Worm (Caenorhabditis elegans) whole organism, young adult: ENCODE data around the gene epg-7.
A peak's percentile ranks its signal among the peaks of the same experiment; 100 is the strongest.

ENCODE experiments used
- C06A6.2 ChIP-seq: fragments of 200-800 bp; sonication (Bioruptor generic); conservative IDR thresholded peaks from 2 replicates; pipeline ENCODE4 v1.3.6; 2022; ENCODE audit warnings: missing genetic modification characterization, missing compliant biosample characterization
- F52B5.7 ChIP-seq: sonication (generic microtip); optimal IDR thresholded peaks from 2 replicates; lab custom pipeline; 2016; ENCODE audit warnings: mild to moderate bottlenecking, missing genetic modification characterization, missing compliant biosample characterization
- T07F8.4 ChIP-seq: sonication (generic microtip); optimal IDR thresholded peaks from 2 replicates; lab custom pipeline; 2016; ENCODE audit warnings: mild to moderate bottlenecking, missing genetic modification characterization, moderate library complexity, missing compliant biosample characterization
- ZK185.1 ChIP-seq: sonication (generic microtip); optimal IDR thresholded peaks from 2 replicates; lab custom pipeline; 2016; ENCODE audit warnings: mild to moderate bottlenecking, missing genetic modification characterization, missing compliant biosample characterization; ENCODE audit not compliant: poor library complexity, severe bottlenecking
- akir-1 ChIP-seq: fragments of 200-800 bp; sonication (Bioruptor generic); optimal IDR thresholded peaks from 2 replicates; lab custom pipeline; 2018; ENCODE audit warnings: mild to moderate bottlenecking, missing genetic modification characterization, moderate library complexity, missing compliant biosample characterization
- aptf-2 ChIP-seq: fragments of 200-800 bp; sonication (Bioruptor generic); conservative IDR thresholded peaks from 2 replicates; pipeline ENCODE4 v1.3.6; 2022; ENCODE audit warnings: missing genetic modification reagents, missing genetic modification characterization, missing compliant biosample characterization
- athp-1 ChIP-seq: sonication (generic microtip); optimal IDR thresholded peaks from 2 replicates; lab custom pipeline; 2017; ENCODE audit warnings: mild to moderate bottlenecking, missing genetic modification characterization, missing compliant biosample characterization
- bed-2 ChIP-seq: fragments of 200-800 bp; sonication (Bioruptor generic); IDR thresholded peaks from 2 replicates; pipeline ENCODE4 v1.3.6; 2022; ENCODE audit warnings: missing genetic modification reagents, missing genetic modification characterization, missing compliant biosample characterization
- ccch-3 ChIP-seq: fragments of 200-800 bp; sonication (Bioruptor generic); optimal IDR thresholded peaks from 2 replicates; lab custom pipeline; 2018; ENCODE audit warnings: mild to moderate bottlenecking, missing genetic modification characterization, missing compliant biosample characterization
- cebp-1 ChIP-seq, 2 experiments: fragments of 200-800 bp in 1 of 2; sonication (Bioruptor generic) in 1 of 2; sonication (generic microtip) in 1 of 2; IDR thresholded peaks in 1 of 2; optimal IDR thresholded peaks in 1 of 2; 2 replicates each; pipeline versions ENCODE4 v1.3.6 to Lab custom; 2017 to 2022; ENCODE audit warnings: missing compliant biosample characterization in 2 of 2, missing genetic modification characterization in 2 of 2, mild to moderate bottlenecking in 1 of 2, missing genetic modification reagents in 1 of 2, moderate library complexity in 1 of 2
- ceh-58 ChIP-seq: fragments of 200-800 bp; sonication (Bioruptor generic); IDR thresholded peaks from 2 replicates; pipeline ENCODE4 v1.3.6; 2022; ENCODE audit warnings: missing genetic modification characterization, missing compliant biosample characterization
- ceh-79 ChIP-seq: sonication (generic microtip); optimal IDR thresholded peaks from 2 replicates; lab custom pipeline; 2017; ENCODE audit warnings: mild to moderate bottlenecking, missing genetic modification characterization, missing compliant biosample characterization
- ceh-91 ChIP-seq: fragments of 200-800 bp; sonication (Bioruptor generic); IDR thresholded peaks from 2 replicates; pipeline ENCODE4 v1.3.6; 2022; ENCODE audit warnings: missing genetic modification reagents, missing genetic modification characterization, missing compliant biosample characterization
- dox-1 ChIP-seq: fragments of 200-800 bp; sonication (Bioruptor generic); IDR thresholded peaks from 2 replicates; pipeline ENCODE4 v1.3.6; 2022; ENCODE audit warnings: missing genetic modification reagents, missing genetic modification characterization, missing compliant biosample characterization
- dpff-1 ChIP-seq: sonication (generic microtip); optimal IDR thresholded peaks from 2 replicates; lab custom pipeline; 2017; ENCODE audit warnings: mild to moderate bottlenecking, missing genetic modification characterization, missing compliant biosample characterization
- egl-18 ChIP-seq: fragments of 200-800 bp; sonication (Bioruptor generic); IDR thresholded peaks from 2 replicates; pipeline ENCODE4 v1.3.6; 2022; ENCODE audit warnings: missing genetic modification reagents, missing genetic modification characterization, missing compliant biosample characterization
- ets-4 ChIP-seq: fragments of 200-800 bp; sonication (Bioruptor generic); optimal IDR thresholded peaks from 2 replicates; lab custom pipeline; 2018; ENCODE audit warnings: mild to moderate bottlenecking, missing genetic modification characterization, missing compliant biosample characterization
- gei-17 ChIP-seq: fragments of 200-800 bp; sonication (Bioruptor generic); optimal IDR thresholded peaks from 2 replicates; lab custom pipeline; 2018; ENCODE audit warnings: mild to moderate bottlenecking, missing genetic modification characterization, missing compliant biosample characterization
- hlh-26 ChIP-seq: fragments of 200-800 bp; sonication (Bioruptor generic); conservative IDR thresholded peaks from 2 replicates; pipeline ENCODE4 v1.3.6; 2022; ENCODE audit warnings: missing genetic modification reagents, missing genetic modification characterization, missing compliant biosample characterization
- hmg-20 ChIP-seq: fragments of 200-800 bp; sonication (Bioruptor generic); IDR thresholded peaks from 2 replicates; pipeline ENCODE4 v1.3.6; 2022; ENCODE audit warnings: missing genetic modification reagents, missing genetic modification characterization, missing compliant biosample characterization
- let-607 ChIP-seq, 2 experiments: fragments of 200-800 bp in 1 of 2; sonication (Bioruptor generic) in 1 of 2; sonication (generic microtip) in 1 of 2; optimal IDR thresholded peaks; 2 replicates each; lab custom pipeline; 2016 to 2018; ENCODE audit warnings: mild to moderate bottlenecking in 2 of 2, missing compliant biosample characterization in 2 of 2, missing genetic modification characterization in 2 of 2, moderate library complexity in 2 of 2, missing genotype in 1 of 2
- madf-10 ChIP-seq: sonication (generic microtip); optimal IDR thresholded peaks from 2 replicates; lab custom pipeline; 2016; ENCODE audit warnings: mild to moderate bottlenecking, missing genetic modification characterization, missing compliant biosample characterization
- madf-8 ChIP-seq: fragments of 200-800 bp; sonication (Bioruptor generic); conservative IDR thresholded peaks from 2 replicates; pipeline ENCODE4 v1.3.6; 2022; ENCODE audit warnings: missing genetic modification reagents, missing genetic modification characterization, missing compliant biosample characterization
- mel-28 ChIP-seq: sonication (generic microtip); optimal IDR thresholded peaks from 2 replicates; lab custom pipeline; 2016; ENCODE audit warnings: borderline replicate concordance, mild to moderate bottlenecking, missing genetic modification characterization, missing compliant biosample characterization
- mes-4 ChIP-seq: sonication (generic microtip); optimal IDR thresholded peaks from 2 replicates; lab custom pipeline; 2016; ENCODE audit warnings: missing genotype, missing genetic modification characterization, missing compliant biosample characterization
- nhr-120 ChIP-seq: fragments of 200-800 bp; sonication (Bioruptor generic); IDR thresholded peaks from 2 replicates; pipeline ENCODE4 v1.3.6; 2022; ENCODE audit warnings: missing genetic modification characterization, missing compliant biosample characterization
- nhr-80 ChIP-seq: sonication (generic microtip); optimal IDR thresholded peaks from 2 replicates; lab custom pipeline; 2016; ENCODE audit warnings: missing genetic modification characterization, missing compliant biosample characterization
- nhr-90 ChIP-seq: sonication (generic microtip); optimal IDR thresholded peaks from 2 replicates; lab custom pipeline; 2016; ENCODE audit warnings: missing genotype, mild to moderate bottlenecking, missing genetic modification characterization, missing compliant biosample characterization
- rpc-1 ChIP-seq, 2 experiments: fragments of 150-350 bp in 1 of 2; sonication (generic microtip) in 1 of 2; optimal IDR thresholded peaks; 2 replicates each; lab custom pipeline; 2014 to 2018; ENCODE audit warnings: missing biosample characterization in 1 of 2, missing genetic modification characterization in 1 of 2, missing genetic modification reagents in 1 of 2, missing genotype in 1 of 2
- snpc-1.3 ChIP-seq: sonication (generic microtip); optimal IDR thresholded peaks from 2 replicates; lab custom pipeline; 2017; ENCODE audit warnings: missing genetic modification characterization, mild to moderate bottlenecking, missing compliant biosample characterization, antibody characterized with exemption, moderate library complexity, missing genotype, missing genetic modification reagents; ENCODE audit not compliant: insufficient read depth
- snpc-3.4 ChIP-seq: sonication (generic microtip); optimal IDR thresholded peaks from 2 replicates; lab custom pipeline; 2017; ENCODE audit warnings: missing genetic modification characterization, mild to moderate bottlenecking, missing compliant biosample characterization, antibody characterized with exemption, moderate library complexity, missing genotype, missing genetic modification reagents
- snpc-4 ChIP-seq, 5 experiments: fragments of 150-350 bp in 1 of 5; sonication (generic microtip) in 4 of 5; optimal IDR thresholded peaks; 2 replicates each; lab custom pipeline; 2014 to 2018; ENCODE audit warnings: missing genetic modification characterization in 5 of 5, missing biosample characterization in 3 of 5, antibody characterized with exemption in 2 of 5, mild to moderate bottlenecking in 2 of 5, missing compliant biosample characterization in 2 of 5, missing genotype in 2 of 5, moderate library complexity in 2 of 5, missing genetic modification reagents in 1 of 5
- tbp1 ChIP-seq: fragments of 200-800 bp; sonication (Bioruptor generic); optimal IDR thresholded peaks from 2 replicates; lab custom pipeline; 2018; ENCODE audit warnings: mild to moderate bottlenecking, missing genetic modification characterization, missing compliant biosample characterization
- tbx-9 ChIP-seq: sonication (generic microtip); optimal IDR thresholded peaks from 2 replicates; lab custom pipeline; 2016; ENCODE audit warnings: borderline replicate concordance, missing genetic modification characterization, inconsistent platforms, missing compliant biosample characterization
- tlf-1 ChIP-seq: fragments of 200-800 bp; sonication (Bioruptor generic); optimal IDR thresholded peaks from 2 replicates; lab custom pipeline; 2018; ENCODE audit warnings: mild to moderate bottlenecking, missing genetic modification characterization, missing compliant biosample characterization
- unc-130 ChIP-seq: sonication (generic microtip); optimal IDR thresholded peaks from 2 replicates; lab custom pipeline; 2016; ENCODE audit warnings: missing genetic modification reagents, missing genetic modification characterization, missing compliant biosample characterization
- unc-62 ChIP-seq: fragments of 150-350 bp; optimal IDR thresholded peaks from 2 replicates; lab custom pipeline; 2014; ENCODE audit warnings: missing biosample characterization, missing genetic modification reagents, missing genetic modification characterization
- ztf-22 ChIP-seq: fragments of 200-800 bp; sonication (Bioruptor generic); optimal IDR thresholded peaks from 2 replicates; lab custom pipeline; 2018; ENCODE audit warnings: mild to moderate bottlenecking, missing genetic modification characterization, moderate library complexity, missing compliant biosample characterization
- ztf-25 ChIP-seq: fragments of 200-800 bp; sonication (Bioruptor generic); IDR thresholded peaks from 2 replicates; pipeline ENCODE4 v1.3.6; 2022; ENCODE audit warnings: missing genetic modification reagents, missing genetic modification characterization, missing compliant biosample characterization
- ztf-28 ChIP-seq: fragments of 200-800 bp; sonication (Bioruptor generic); IDR thresholded peaks from 2 replicates; pipeline ENCODE4 v1.3.6; 2022; ENCODE audit warnings: missing genetic modification reagents, missing genetic modification characterization, missing compliant biosample characterization

epg-7 gene

ce11 chrX:7318639-7319038 is 15.9 kb upstream of the epg-7 start, which contains the start of gene spp-4:
Gene spp-4, minus strand, starts transcription at chrX:7318756.
- no peak for TF ChIP-seq bed-2 (GFP tag; lab: Robert Waterston, UW)
- no peak for TF ChIP-seq aptf-2 (GFP tag; lab: Robert Waterston, UW)
- no peak for TF ChIP-seq ztf-28 (GFP tag; lab: Robert Waterston, UW)
- no peak for TF ChIP-seq tbx-9 (tag; lab: Kevin White, UChicago)
- no peak for TF ChIP-seq gei-17
- TF ChIP-seq egl-18 (GFP tag; lab: Robert Waterston, UW) = no peak
- TF ChIP-seq ceh-91 (GFP tag; lab: Robert Waterston, UW) = no peak
- TF ChIP-seq tbp1 (GFP tag; lab: Kevin White, UChicago) = no peak
- TF ChIP-seq hmg-20 (GFP tag; lab: Robert Waterston, UW) = no peak
- TF ChIP-seq snpc-4 (GFP tag; optimal IDR thresholded peaks at IDR 0.05; lab: Kevin White, UChicago) = no peak
- TF ChIP-seq snpc-4 (tag; optimal IDR thresholded peaks at IDR 0.05; lab: Kevin White, UChicago) = no peak
- no peak for TF ChIP-seq T07F8.4
- TF ChIP-seq tlf-1 (GFP tag; lab: Kevin White, UChicago) = no peak
- no peak for TF ChIP-seq snpc-1.3 (tag; lab: Kevin White, UChicago)
- no peak for TF ChIP-seq C06A6.2 (GFP tag; lab: Robert Waterston, UW)
- no peak for TF ChIP-seq snpc-3.4 (tag; lab: Kevin White, UChicago)
- no peak for TF ChIP-seq unc-130
- TF ChIP-seq nhr-120 (GFP tag; lab: Robert Waterston, UW) = no peak
- TF ChIP-seq F52B5.7 (tag; lab: Kevin White, UChicago) = no peak

- no peak for TF ChIP-seq ztf-25 (GFP tag; lab: Robert Waterston, UW)
- no peak for TF ChIP-seq snpc-3.4 (tag; lab: Kevin White, UChicago)
- no peak for TF ChIP-seq nhr-90 (tag; lab: Kevin White, UChicago)
- TF ChIP-seq unc-62 = no peak
- TF ChIP-seq hlh-26 (GFP tag; lab: Robert Waterston, UW) = no peak
- peak; percentile 33 for TF ChIP-seq ets-4 (GFP tag; lab: Kevin White, UChicago)
- no peak for TF ChIP-seq mes-4 (tag; lab: Kevin White, UChicago)
- TF ChIP-seq ztf-22 (GFP tag; lab: Kevin White, UChicago) = peak; percentile 36
- TF ChIP-seq ccch-3 (GFP tag; lab: Kevin White, UChicago) = no peak
- no peak for TF ChIP-seq ceh-79
- TF ChIP-seq tbp1 (GFP tag; lab: Kevin White, UChicago) = peak; percentile 26
- no peak for TF ChIP-seq akir-1 (GFP tag; lab: Kevin White, UChicago)
- no peak for TF ChIP-seq let-607 (tag; optimal IDR thresholded peaks at IDR 0.05; lab: Kevin White, UChicago)
- TF ChIP-seq dpff-1 (tag; lab: Kevin White, UChicago) = no peak
- peak; percentile 94 for TF ChIP-seq nhr-80 (tag; lab: Kevin White, UChicago)
- 0 out of 2 replicates have a peak, but pooled peaks have one; percentile 13 for TF ChIP-seq dox-1 (GFP tag; lab: Robert Waterston, UW)
- no peak for TF ChIP-seq athp-1
- peak; percentile 4 for TF ChIP-seq ZK185.1 (tag; lab: Kevin White, UChicago)
- TF ChIP-seq cebp-1 (GFP tag; IDR thresholded peaks at IDR 0.05; lab: Robert Waterston, UW) = no peak
- TF ChIP-seq cebp-1 (tag; optimal IDR thresholded peaks at IDR 0.05; lab: Kevin White, UChicago) = peak; percentile 28
- no peak for TF ChIP-seq madf-10
- no peak for TF ChIP-seq rpc-1 (optimal IDR thresholded peaks at IDR 0.05; lab: Kevin White, UChicago)
- no peak for TF ChIP-seq rpc-1 (tag; optimal IDR thresholded peaks at IDR 0.05; lab: Kevin White, UChicago)
- no peak for TF ChIP-seq ceh-58
- no peak for TF ChIP-seq C06A6.2 (GFP tag; lab: Robert Waterston, UW)
- TF ChIP-seq mel-28 (tag; lab: Kevin White, UChicago) = no peak
- TF ChIP-seq madf-8 = no peak
Observed at ce11 chrX:7320115-7320711, 14.3 kb upstream of the epg-7 start, which contains the start of gene spp-5. Gene spp-5, minus strand, starts transcription at chrX:7320354.
